Fruit fly (Drosophila melanogaster): ENCODE measurements around the gene CG17325.

dm6 chr2L:18788953-18789352, 23.5 kb upstream of the CG17325 start:
- no peak for TF ChIP-seq CG8478 (optimal IDR thresholded peaks at IDR 0.05)
- TF ChIP-seq CTCF (optimal IDR thresholded peaks at IDR 0.05), result no peak

Measured in S2 (cell line).